In the genomic region with DNA sequence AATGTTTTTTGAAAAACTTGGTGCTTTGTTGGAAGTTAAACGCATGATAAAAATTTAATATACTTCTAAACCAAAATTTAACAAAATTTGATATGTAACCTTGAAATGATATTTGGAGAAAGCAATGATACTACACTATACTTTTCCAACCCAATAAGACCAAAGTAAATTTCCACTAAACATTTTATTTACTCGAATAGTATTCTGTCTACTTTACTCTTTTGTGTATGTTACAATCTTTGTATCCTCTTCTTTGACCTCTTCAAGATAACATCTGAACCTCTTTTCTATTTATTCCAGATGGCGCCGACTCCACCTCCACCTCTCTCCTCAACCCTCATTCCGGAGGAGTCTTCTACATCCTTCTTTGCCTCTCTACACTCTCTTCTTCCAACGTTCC, we compare ENCODE assay signal across 2 worm cellular contexts.
TF ChIP-seq lines count a peak whose summit lies in the region.

Gene dhs-5 (plus strand): TSS at position 301 of the 400 bp plus-strand sequence.

TF ChIP-seq in whole organism, L1 larva, 84 proteins besides CTCF, POLR2A, EP300 and RAD21:
- TF ChIP-seq fkh-4 (tag; optimal IDR thresholded peaks at IDR 0.05; lab: Kevin White, UChicago; ENCODE audit: borderline replicate concordance) = no peak
- TF ChIP-seq ceh-8 (GFP tag; optimal IDR thresholded peaks at IDR 0.05; lab: Kevin White, UChicago) = no peak
- no peak for TF ChIP-seq unc-98 (GFP tag; IDR thresholded peaks at IDR 0.05; lab: Robert Waterston, UW)
- TF ChIP-seq grh-1 (GFP tag; IDR thresholded peaks at IDR 0.05; lab: Robert Waterston, UW) = no peak
- no peak for TF ChIP-seq lir-3 (tag; optimal IDR thresholded peaks at IDR 0.05; lab: Kevin White, UChicago; ENCODE audit: poor library complexity)
- TF ChIP-seq nhr-28 (tag; optimal IDR thresholded peaks at IDR 0.05; lab: Kevin White, UChicago) = no peak
- TF ChIP-seq dsc-1 (tag; optimal IDR thresholded peaks at IDR 0.05; lab: Kevin White, UChicago) = peak; percentile 56

TF ChIP-seq in whole organism, L3 larva, 47 proteins besides CTCF, POLR2A, EP300 and RAD21:
- TF ChIP-seq nhr-12 (tag; optimal IDR thresholded peaks at IDR 0.05; lab: Kevin White, UChicago) (no peak), nhr-23 (tag; optimal IDR thresholded peaks at IDR 0.05; lab: Kevin White, UChicago) (peak; percentile 1), egl-5 (tag; optimal IDR thresholded peaks at IDR 0.05; lab: Kevin White, UChicago) (no peak), hmg-11 (tag; optimal IDR thresholded peaks at IDR 0.05; lab: Kevin White, UChicago) (no peak), nhr-11 (tag; optimal IDR thresholded peaks at IDR 0.05; lab: Kevin White, UChicago) (no peak)
